Worm (Caenorhabditis elegans): Measurements from ENCODE around the gene ruvb-1.

- TF ChIP-seq lin-39 (tag; optimal IDR thresholded peaks at IDR 0.05), result no peak
- no peak for TF ChIP-seq lsy-2 (tag; optimal IDR thresholded peaks at IDR 0.05)
- TF ChIP-seq C34F6.9 (tag; optimal IDR thresholded peaks at IDR 0.05), result no peak
- no peak for TF ChIP-seq fos-1 (tag; optimal IDR thresholded peaks at IDR 0.05)
- no peak for TF ChIP-seq blmp-1 (tag; optimal IDR thresholded peaks at IDR 0.05; ENCODE audit: insufficient read depth)
- TF ChIP-seq egl-27 (tag; optimal IDR thresholded peaks at IDR 0.05), result no peak
- TF ChIP-seq R02D3.7 (tag; optimal IDR thresholded peaks at IDR 0.05), result no peak
- TF ChIP-seq mab-5 (tag; optimal IDR thresholded peaks at IDR 0.05), result no peak
- TF ChIP-seq nhr-25 (tag; optimal IDR thresholded peaks at IDR 0.05), result no peak
These were observed 20.2 kb upstream of the ruvb-1 start, which contains the start of gene K08H10.10 for ce11 chrV:10000760-10001159.

All from whole organism, L2 larva.